Worm (Caenorhabditis elegans) whole organism, L4/young adult: ENCODE results near the gene irld-57.

Experiments
- W03F9.2 ChIP-seq: fragments of 150-350 bp; optimal IDR thresholded peaks from 2 replicates; lab custom pipeline; 2014; ENCODE audit warnings: missing biosample characterization, missing genetic modification characterization
- dao-5 ChIP-seq: sonication (generic microtip); optimal IDR thresholded peaks from 2 replicates; lab custom pipeline; 2016; ENCODE audit warnings: missing genotype, missing genetic modification characterization, moderate library complexity, missing compliant biosample characterization
- him-1 ChIP-seq: sonication (generic microtip); optimal IDR thresholded peaks from 2 replicates; lab custom pipeline; 2016; ENCODE audit warnings: missing genotype, missing genetic modification reagents, missing genetic modification characterization, missing compliant biosample characterization

irld-57 gene

ce11 chrV:15733568-15733967 is 7.1 kb upstream of the irld-57 start, which contains the start of gene T23D5.3:
T23D5.3 (minus strand) TSS chrV:15733668.
- TF ChIP-seq him-1 (tag; lab: Kevin White, UChicago) (no peak), dao-5 (tag; lab: Kevin White, UChicago) (no peak), W03F9.2 (no peak)

- TF ChIP-seq W03F9.2 (no peak), dao-5 (tag; lab: Kevin White, UChicago) (no peak), him-1 (tag; lab: Kevin White, UChicago) (no peak)
Measured at ce11 chrV:15733020-15733419, 6.5 kb upstream of the irld-57 start.

ce11 chrV:15732209-15732608 is 5.7 kb upstream of the irld-57 start, which contains the start of gene str-38:
str-38 (minus strand) TSS chrV:15732309.
- TF ChIP-seq W03F9.2 (no peak), him-1 (tag; lab: Kevin White, UChicago) (no peak), dao-5 (tag; lab: Kevin White, UChicago) (no peak)

- TF ChIP-seq dao-5 (tag; lab: Kevin White, UChicago): no peak
- no peak for TF ChIP-seq him-1 (tag; lab: Kevin White, UChicago)
Measured at ce11 chrV:15730459-15730858, 3.9 kb upstream of the irld-57 start, which contains the start of gene Y6E2A.10. Y6E2A.10 (minus strand) TSS chrV:15730559.

- no peak for TF ChIP-seq dao-5 (tag; lab: Kevin White, UChicago)
- no peak for TF ChIP-seq W03F9.2
- no peak for TF ChIP-seq him-1 (tag; lab: Kevin White, UChicago)
Measured at ce11 chrV:15721888-15722287, 4.6 kb downstream of the irld-57 start, which contains the start of gene srh-140. srh-140 (plus strand) TSS chrV:15722188.

ce11 chrV:15721431-15721830 is 5.1 kb downstream of the irld-57 start:
- TF ChIP-seq dao-5 (tag; lab: Kevin White, UChicago): no peak
- no peak for TF ChIP-seq W03F9.2
- no peak for TF ChIP-seq him-1 (tag; lab: Kevin White, UChicago)

ce11 chrV:15719570-15719969 is 6.9 kb downstream of the irld-57 start, which contains the start of gene Y6E2A.7:
Y6E2A.7 (plus strand) TSS chrV:15719870.
- no peak for TF ChIP-seq W03F9.2
- TF ChIP-seq him-1 (tag; lab: Kevin White, UChicago): no peak
- TF ChIP-seq dao-5 (tag; lab: Kevin White, UChicago): no peak

ce11 chrV:15718562-15718961 is 7.9 kb downstream of the irld-57 start, which contains the start of gene Y6E2A.5:
Y6E2A.5 (minus strand) TSS chrV:15718662.
- no peak for TF ChIP-seq dao-5 (tag; lab: Kevin White, UChicago)
- no peak for TF ChIP-seq him-1 (tag; lab: Kevin White, UChicago)
- no peak for TF ChIP-seq W03F9.2

- TF ChIP-seq W03F9.2: no peak
- no peak for TF ChIP-seq dao-5 (tag; lab: Kevin White, UChicago)
- no peak for TF ChIP-seq him-1 (tag; lab: Kevin White, UChicago)
Measured at ce11 chrV:15716679-15717078, 9.8 kb downstream of the irld-57 start, which contains the start of gene Y6E2A.4. Y6E2A.4 (minus strand) TSS chrV:15716779.

- TF ChIP-seq him-1 (tag; lab: Kevin White, UChicago) (no peak), dao-5 (tag; lab: Kevin White, UChicago) (no peak), W03F9.2 (no peak)
Measured at ce11 chrV:15715636-15716035, 10.9 kb downstream of the irld-57 start.

- TF ChIP-seq him-1 (tag; lab: Kevin White, UChicago): no peak
- TF ChIP-seq W03F9.2: no peak
- TF ChIP-seq dao-5 (tag; lab: Kevin White, UChicago): no peak
Measured at ce11 chrV:15712385-15712784, 14.1 kb downstream of the irld-57 start.

- TF ChIP-seq W03F9.2 (no peak), dao-5 (tag; lab: Kevin White, UChicago) (no peak), him-1 (tag; lab: Kevin White, UChicago) (no peak)
Measured at ce11 chrV:15711898-15712297, 14.6 kb downstream of the irld-57 start, which contains the start of gene str-101. str-101 (minus strand) TSS chrV:15711998.

- no peak for TF ChIP-seq W03F9.2
- no peak for TF ChIP-seq dao-5 (tag; lab: Kevin White, UChicago)
- no peak for TF ChIP-seq him-1 (tag; lab: Kevin White, UChicago)
Measured at ce11 chrV:15710401-15710800, 16.1 kb downstream of the irld-57 start, which contains the start of gene Y6E2A.1. Y6E2A.1 (minus strand) TSS chrV:15710501.

- no peak for TF ChIP-seq him-1 (tag; lab: Kevin White, UChicago)
- no peak for TF ChIP-seq dao-5 (tag; lab: Kevin White, UChicago)
- TF ChIP-seq W03F9.2: no peak
Measured at ce11 chrV:15707982-15708381, 18.5 kb downstream of the irld-57 start.

- TF ChIP-seq W03F9.2: no peak
- TF ChIP-seq dao-5 (tag; lab: Kevin White, UChicago): no peak
- TF ChIP-seq him-1 (tag; lab: Kevin White, UChicago): no peak
Measured at ce11 chrV:15704745-15705144, 21.8 kb downstream of the irld-57 start, which contains the start of gene twk-34. twk-34 (plus strand) TSS chrV:15704960.
